Fruit fly (Drosophila melanogaster): ENCODE results near the gene CG32986.
A peak's percentile ranks its signal among the peaks of the same experiment; 100 is the strongest.

The CG32986 gene

DNA sequence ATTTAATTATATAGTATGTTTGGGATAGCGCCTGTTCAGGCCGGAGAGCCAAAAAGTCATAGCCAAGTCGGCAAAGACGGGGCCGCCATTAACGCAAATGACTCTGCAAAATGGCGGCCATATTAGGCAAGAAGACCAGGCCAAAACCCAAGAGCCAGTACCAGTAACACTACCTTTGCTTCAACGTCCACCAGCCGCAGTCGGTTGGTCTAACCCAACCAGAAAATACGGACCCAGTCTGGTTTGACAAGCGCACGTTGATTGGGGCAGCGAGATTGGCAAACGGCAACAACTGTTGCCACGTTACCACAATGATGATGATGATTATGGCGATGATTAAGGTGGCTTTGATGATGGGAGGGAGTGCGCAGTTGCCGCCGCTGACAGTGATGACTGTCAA is 18.5 kb downstream of the CG32986 start:
- TF ChIP-seq Nf-YC (tag; optimal IDR thresholded peaks at IDR 0.05) (peak; percentile 78), trem (tag; optimal IDR thresholded peaks at IDR 0.05) (no peak), CG6175 (GFP tag; IDR thresholded peaks at IDR 0.05) (0 out of 3 replicates have a peak, but pooled peaks have one; percentile 33), CG6683 (GFP tag; optimal IDR thresholded peaks at IDR 0.05) (no peak), Nf-YB (GFP tag; optimal IDR thresholded peaks at IDR 0.05) (peak; percentile 57), CG8478 (optimal IDR thresholded peaks at IDR 0.05) (peak; percentile 61), CG7745 (tag; optimal IDR thresholded peaks at IDR 0.05) (no peak)

DNA sequence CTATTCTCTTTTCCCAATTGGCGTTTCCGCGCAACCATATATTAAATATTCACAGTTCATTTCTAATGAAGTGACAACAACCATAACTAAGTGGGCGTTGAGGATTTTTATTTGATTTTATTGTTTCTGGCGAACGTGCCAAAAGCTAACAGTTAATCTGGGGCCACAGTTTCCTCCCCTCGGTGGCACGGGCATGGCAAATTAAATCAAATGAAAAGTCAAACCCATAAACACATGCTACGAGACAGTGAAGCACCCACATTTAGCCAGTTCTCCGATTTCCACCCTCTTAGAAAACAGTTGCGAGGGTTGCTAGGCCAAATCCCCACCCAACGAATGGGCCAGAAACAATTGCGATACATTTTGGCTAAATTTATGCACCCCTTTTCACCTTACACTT is 21.5 kb downstream of the CG32986 start:
- TF ChIP-seq odd (GFP tag; optimal IDR thresholded peaks at IDR 0.05) (no peak), C15 (GFP tag; IDR thresholded peaks at IDR 0.05) (no peak), CG18011 (GFP tag; optimal IDR thresholded peaks at IDR 0.05) (no peak), hbn (GFP tag; IDR thresholded peaks at IDR 0.05; ENCODE audit: partially characterized antibody) (no peak), CG8388 (GFP tag; optimal IDR thresholded peaks at IDR 0.05) (no peak), nerfin-1 (tag; optimal IDR thresholded peaks at IDR 0.05) (peak; percentile 72), bbx (GFP tag; IDR thresholded peaks at IDR 0.05; ENCODE audit: partially characterized antibody) (no peak), Hmx (GFP tag; optimal IDR thresholded peaks at IDR 0.05) (no peak), eve (GFP tag; optimal IDR thresholded peaks at IDR 0.05) (no peak), CG9215 (GFP tag; IDR thresholded peaks at IDR 0.05) (no peak), nau (GFP tag; optimal IDR thresholded peaks at IDR 0.05) (no peak), nom (GFP tag; optimal IDR thresholded peaks at IDR 0.05) (no peak), vvl (GFP tag; IDR thresholded peaks at IDR 0.05) (0 out of 2 replicates have a peak, but pooled peaks have one; percentile 28), MBD-R2 (GFP tag; IDR thresholded peaks at IDR 0.05) (no peak), run (tag; optimal IDR thresholded peaks at IDR 0.05) (peak; percentile 37), CG42726 (GFP tag; IDR thresholded peaks at IDR 0.05; ENCODE audit: partially characterized antibody) (no peak), CG6813 (GFP tag; optimal IDR thresholded peaks at IDR 0.05) (no peak), Hr3 (GFP tag; optimal IDR thresholded peaks at IDR 0.05) (no peak), CG12391 (tag; optimal IDR thresholded peaks at IDR 0.05) (no peak), CHES-1-like (GFP tag; optimal IDR thresholded peaks at IDR 0.05) (no peak), gsb-n (tag; optimal IDR thresholded peaks at IDR 0.05) (peak; percentile 67), pros (GFP tag; optimal IDR thresholded peaks at IDR 0.05) (peak; percentile 48), ab (GFP tag; optimal IDR thresholded peaks at IDR 0.05) (no peak), dimm (GFP tag; IDR thresholded peaks at IDR 0.05) (no peak), toy (GFP tag; IDR thresholded peaks at IDR 0.05) (no peak), lilli (GFP tag; optimal IDR thresholded peaks at IDR 0.05) (no peak), abd-A (tag; optimal IDR thresholded peaks at IDR 0.05) (peak; percentile 23), CG14710 (tag; optimal IDR thresholded peaks at IDR 0.05) (no peak), tll (GFP tag; optimal IDR thresholded peaks at IDR 0.05) (peak in 1 of 2 experiments; percentile 60)

DNA sequence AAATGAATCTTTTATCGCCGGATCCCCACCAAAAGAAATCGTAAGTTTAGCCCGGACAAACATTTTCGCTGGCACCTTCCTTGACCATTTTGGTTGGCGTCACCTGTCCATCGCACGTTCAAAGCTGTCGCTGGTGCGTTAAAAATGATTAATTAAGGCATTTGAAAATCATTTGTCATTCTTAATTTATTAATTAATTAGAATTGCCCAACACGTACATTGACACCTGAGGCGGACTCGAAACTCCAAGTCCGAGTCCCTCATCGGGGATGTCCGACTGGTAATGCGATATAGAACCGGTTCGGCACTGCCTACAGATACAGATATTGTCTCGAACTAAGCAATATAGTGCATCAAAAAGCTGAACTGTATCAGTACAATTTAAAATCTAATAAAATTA is 25.6 kb downstream of the CG32986 start:
- TF ChIP-seq lab (GFP tag; optimal IDR thresholded peaks at IDR 0.05) = peak; percentile 53
- TF ChIP-seq CG10959 (GFP tag; IDR thresholded peaks at IDR 0.05) = no peak
- peak; percentile 1 for TF ChIP-seq kni (GFP tag; optimal IDR thresholded peaks at IDR 0.05)
- peak; percentile 86 for TF ChIP-seq CG7745 (tag; optimal IDR thresholded peaks at IDR 0.05)
- TF ChIP-seq zen (tag; optimal IDR thresholded peaks at IDR 0.05) = no peak
- peak; percentile 23 for TF ChIP-seq Med (GFP tag)
- TF ChIP-seq gcm (GFP tag; optimal IDR thresholded peaks at IDR 0.05) = no peak
- peak; percentile 10 for TF ChIP-seq Deaf1 (tag; optimal IDR thresholded peaks at IDR 0.05)
- TF ChIP-seq gro (GFP tag; optimal IDR thresholded peaks at IDR 0.05) = no peak

All from whole organism, embryonic.